Fruit fly (Drosophila melanogaster) whole organism, wandering third instar larva: Measurements from ENCODE around the gene Lkb1.

ENCODE experiments used
- Abd-B ChIP-seq: fragments of >200 bp; optimal IDR thresholded peaks from 2 replicates; lab custom pipeline; 2017; ENCODE audit warnings: missing biosample characterization, missing genetic modification characterization
- CG32264 ChIP-seq: fragments of 200-800 bp; sonication (Bioruptor generic); optimal IDR thresholded peaks from 2 replicates; lab custom pipeline; 2016; ENCODE audit warnings: missing biosample characterization, missing genetic modification characterization
- CG9705 ChIP-seq: fragments of 200-800 bp; sonication (Bioruptor generic); optimal IDR thresholded peaks from 2 replicates; lab custom pipeline; 2018; ENCODE audit warnings: missing biosample characterization, mild to moderate bottlenecking, missing genetic modification characterization
- CrebA ChIP-seq: fragments of 200-800 bp; sonication (Bioruptor generic); optimal IDR thresholded peaks from 2 replicates; lab custom pipeline; 2016; ENCODE audit warnings: missing biosample characterization, mild to moderate bottlenecking, missing genetic modification characterization, borderline replicate concordance
- Dfd ChIP-seq: fragments of >200 bp; optimal IDR thresholded peaks from 2 replicates; lab custom pipeline; 2017; ENCODE audit warnings: missing biosample characterization, missing genetic modification characterization
- Dif ChIP-seq: fragments of 200-275, 200-300 bp; sonication (Bioruptor generic); optimal IDR thresholded peaks from 2 replicates; lab custom pipeline; 2018; ENCODE audit warnings: missing biosample characterization, missing genetic modification characterization; ENCODE audit not compliant: partially characterized antibody
- GATAd ChIP-seq: sonication (Bioruptor generic); optimal IDR thresholded peaks from 2 replicates; lab custom pipeline; 2016; ENCODE audit warnings: missing biosample characterization, missing genetic modification characterization
- HLH106 ChIP-seq: fragments of 200-800 bp; optimal IDR thresholded peaks from 3 replicates; lab custom pipeline; 2019; ENCODE audit warnings: missing biosample characterization, mild to moderate bottlenecking, missing genetic modification characterization, moderate library complexity
- Hnf4 ChIP-seq: fragments of 200-800 bp; sonication (Bioruptor generic); optimal IDR thresholded peaks from 2 replicates; lab custom pipeline; 2016; ENCODE audit warnings: missing biosample characterization, mild to moderate bottlenecking, missing genetic modification characterization
- Hr78 ChIP-seq: fragments of >200 bp; optimal IDR thresholded peaks from 2 replicates; lab custom pipeline; 2017; ENCODE audit warnings: missing biosample characterization, missing genetic modification characterization
- Hr83 ChIP-seq: fragments of 200-300 bp; sonication (Bioruptor generic); optimal IDR thresholded peaks from 2 replicates; lab custom pipeline; 2016; ENCODE audit warnings: missing biosample characterization, mild to moderate bottlenecking, missing genetic modification characterization, moderate library complexity; ENCODE audit not compliant: poor library complexity, severe bottlenecking
- Jra ChIP-seq: sonication (Bioruptor generic); optimal IDR thresholded peaks from 2 replicates; lab custom pipeline; 2016; ENCODE audit warnings: missing biosample characterization, missing genetic modification characterization
- Mio ChIP-seq: sonication (Bioruptor generic); optimal IDR thresholded peaks from 2 replicates; lab custom pipeline; 2016; ENCODE audit warnings: missing biosample characterization, missing genetic modification characterization
- Myc ChIP-seq: fragments of >200 bp; optimal IDR thresholded peaks from 2 replicates; lab custom pipeline; 2017
- N ChIP-seq: fragments of >200 bp; optimal IDR thresholded peaks from 2 replicates; lab custom pipeline; 2018; ENCODE audit warnings: missing biosample characterization, missing external identifiers, missing genetic modification characterization
- OdsH ChIP-seq: fragments of 200-800 bp; sonication (Bioruptor generic); optimal IDR thresholded peaks from 2 replicates; lab custom pipeline; 2016; ENCODE audit warnings: missing biosample characterization, mild to moderate bottlenecking, missing genetic modification characterization
- Rel ChIP-seq, 2 experiments: fragments of 200-800 bp; sonication (Bioruptor generic) in 1 of 2; optimal IDR thresholded peaks; 2 replicates in 1 of 2; 3 replicates in 1 of 2; lab custom pipeline; 2016 to 2019; ENCODE audit warnings: mild to moderate bottlenecking in 2 of 2, missing biosample characterization in 2 of 2, missing genetic modification characterization in 2 of 2, moderate library complexity in 1 of 2
- Sp1 ChIP-seq: fragments of 200-800 bp; sonication (Bioruptor generic); optimal IDR thresholded peaks from 3 replicates; lab custom pipeline; 2019; ENCODE audit warnings: missing biosample characterization, mild to moderate bottlenecking, missing genetic modification characterization, moderate library complexity
- Vsx2 ChIP-seq: fragments of 200-300, 225-300 bp; sonication (Bioruptor generic); optimal IDR thresholded peaks from 2 replicates; lab custom pipeline; 2018; ENCODE audit warnings: missing biosample characterization, missing genetic modification characterization; ENCODE audit not compliant: partially characterized antibody
- br ChIP-seq: fragments of 200-800 bp; sonication (Bioruptor generic); optimal IDR thresholded peaks from 2 replicates; lab custom pipeline; 2016; ENCODE audit warnings: missing biosample characterization, missing genetic modification characterization
- brk ChIP-seq: fragments of 200-800 bp; sonication (Bioruptor generic); optimal IDR thresholded peaks from 2 replicates; lab custom pipeline; 2016; ENCODE audit warnings: missing biosample characterization, mild to moderate bottlenecking, missing genetic modification characterization
- dl ChIP-seq, 2 experiments: fragments of 175-275, 200-275 bp in 1 of 2; fragments of 200-275 bp in 1 of 2; sonication (Bioruptor generic); optimal IDR thresholded peaks; lab custom pipeline; 2018; ENCODE audit warnings: mild to moderate bottlenecking in 2 of 2, missing biosample characterization in 2 of 2, missing genetic modification characterization in 2 of 2, moderate library complexity in 2 of 2; ENCODE audit not compliant: partially characterized antibody in 2 of 2, insufficient read depth in 1 of 2
- dmrt93B ChIP-seq: fragments of 200-800 bp; sonication (Bioruptor generic); optimal IDR thresholded peaks from 2 replicates; lab custom pipeline; 2018; ENCODE audit warnings: missing biosample characterization, mild to moderate bottlenecking, missing genetic modification characterization
- dsf ChIP-seq: sonication (Bioruptor generic); optimal IDR thresholded peaks from 2 replicates; lab custom pipeline; 2016; ENCODE audit warnings: missing biosample characterization, missing genetic modification characterization, borderline replicate concordance
- ey ChIP-seq: fragments of 200-800 bp; sonication (Bioruptor generic); optimal IDR thresholded peaks from 2 replicates; lab custom pipeline; 2016; ENCODE audit warnings: missing biosample characterization, missing genetic modification characterization
- foxo ChIP-seq, 2 experiments: fragments of 200-800 bp; sonication (Bioruptor generic); optimal IDR thresholded peaks; 2 replicates in 1 of 2; 3 replicates in 1 of 2; lab custom pipeline; 2016 to 2017; ENCODE audit warnings: missing biosample characterization in 2 of 2, missing genetic modification characterization in 2 of 2
- fru ChIP-seq: fragments of 200-800 bp; sonication (Bioruptor generic); optimal IDR thresholded peaks from 3 replicates; lab custom pipeline; 2016; ENCODE audit warnings: missing biosample characterization, mild to moderate bottlenecking, missing genetic modification characterization
- h ChIP-seq: fragments of 200-800 bp; sonication (Bioruptor generic); optimal IDR thresholded peaks from 3 replicates; lab custom pipeline; 2016; ENCODE audit warnings: missing biosample characterization, mild to moderate bottlenecking, missing genetic modification characterization
- jim ChIP-seq: fragments of 175-275, 200-325 bp; sonication (Bioruptor generic); optimal IDR thresholded peaks from 2 replicates; lab custom pipeline; 2016; ENCODE audit warnings: missing biosample characterization, mild to moderate bottlenecking, missing genetic modification characterization
- lola ChIP-seq: fragments of >200 bp; optimal IDR thresholded peaks from 2 replicates; lab custom pipeline; 2017; ENCODE audit warnings: missing biosample characterization, missing genetic modification characterization
- pan ChIP-seq: fragments of >200 bp; optimal IDR thresholded peaks from 2 replicates; lab custom pipeline; 2017
- psq ChIP-seq: fragments of 200-800 bp; sonication (Bioruptor generic); optimal IDR thresholded peaks from 3 replicates; lab custom pipeline; 2017; ENCODE audit warnings: missing biosample characterization, mild to moderate bottlenecking, missing genetic modification characterization, moderate library complexity
- rgr ChIP-seq: fragments of 200-800 bp; sonication (Bioruptor generic); optimal IDR thresholded peaks from 3 replicates; lab custom pipeline; 2016; ENCODE audit warnings: missing biosample characterization, mild to moderate bottlenecking, missing genetic modification characterization
- sage ChIP-seq: fragments of 200-800 bp; sonication (Bioruptor generic); optimal IDR thresholded peaks from 2 replicates; lab custom pipeline; 2016; ENCODE audit warnings: missing biosample characterization, mild to moderate bottlenecking, missing genetic modification characterization
- sv ChIP-seq: fragments of 200-800 bp; sonication (Bioruptor generic); optimal IDR thresholded peaks from 3 replicates; lab custom pipeline; 2016; ENCODE audit warnings: missing biosample characterization, missing genetic modification characterization
- tai ChIP-seq: sonication (Bioruptor generic); optimal IDR thresholded peaks from 2 replicates; lab custom pipeline; 2016; ENCODE audit warnings: missing biosample characterization, missing genetic modification characterization
- usp ChIP-seq: fragments of >200 bp; optimal IDR thresholded peaks from 2 replicates; lab custom pipeline; 2017; ENCODE audit warnings: missing biosample characterization, missing genetic modification characterization
- woc ChIP-seq: sonication (Bioruptor generic); optimal IDR thresholded peaks from 2 replicates; lab custom pipeline; 2016; ENCODE audit warnings: missing biosample characterization, mild to moderate bottlenecking, missing genetic modification characterization

The Lkb1 gene

DNA sequence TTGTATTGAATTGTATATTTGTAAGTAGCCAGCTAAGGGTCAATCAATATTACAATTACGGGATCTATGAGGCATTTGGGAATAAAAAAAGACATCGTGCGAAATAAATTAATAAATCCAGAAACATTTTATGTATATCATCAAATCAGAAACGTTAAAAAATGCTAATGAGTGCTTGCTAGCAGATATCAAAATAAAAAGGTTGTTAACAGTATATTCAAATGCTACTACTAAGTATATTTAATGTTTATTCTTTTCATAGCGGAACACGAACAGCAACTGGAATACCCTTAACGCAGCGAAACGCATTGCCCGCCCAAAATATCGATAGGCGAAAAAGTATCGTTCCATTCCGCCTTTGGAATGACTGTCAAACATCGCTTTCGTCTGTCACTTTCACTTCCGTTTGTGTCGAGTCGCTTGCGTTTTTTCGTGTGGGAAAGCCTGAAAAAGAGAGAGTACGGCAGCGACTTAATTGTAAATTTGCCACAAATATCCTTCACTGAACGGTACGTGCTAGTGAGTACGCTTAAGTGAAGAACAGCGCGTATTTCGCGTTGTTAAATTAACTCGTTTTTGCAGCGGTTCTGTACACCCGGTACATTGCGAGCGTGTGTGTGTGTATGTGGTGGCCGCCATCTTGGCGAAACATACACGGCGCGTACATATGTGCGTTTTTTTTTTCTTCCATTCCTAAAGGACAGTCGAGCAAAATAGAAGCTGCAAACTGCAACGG, 15.3 kb upstream of the Lkb1 start, which contains the start of gene B52:
Gene B52, plus strand, starts transcription at position 388 of the 736 bp plus-strand sequence.
- peak; percentile 59 for TF ChIP-seq OdsH
- TF ChIP-seq psq = peak; percentile 30
- no peak for TF ChIP-seq Hr78 (GFP tag; lab: Kevin White, UChicago)
- TF ChIP-seq Rel (GFP tag; optimal IDR thresholded peaks at IDR 0.05; lab: Kevin White, UChicago) = no peak
- peak; percentile 35 for TF ChIP-seq Rel (tag; optimal IDR thresholded peaks at IDR 0.05; lab: Kevin White, UChicago)
- peak; percentile 75 for TF ChIP-seq Hr83 (GFP tag; lab: Kevin White, UChicago)
- TF ChIP-seq jim = no peak
- TF ChIP-seq CG32264 = peak; percentile 54
- TF ChIP-seq woc (GFP tag; lab: Kevin White, UChicago) = peak; percentile 4
- no peak for TF ChIP-seq Jra (GFP tag; lab: Kevin White, UChicago)
- TF ChIP-seq fru = peak; percentile 37
- TF ChIP-seq foxo (GFP tag; optimal IDR thresholded peaks at IDR 0.05; lab: Kevin White, UChicago) = peak in 1 of 2 experiments; percentile 35
- TF ChIP-seq sage = no peak
- TF ChIP-seq usp (GFP tag; lab: Kevin White, UChicago) = no peak
- no peak for TF ChIP-seq Dfd (GFP tag; lab: Kevin White, UChicago)
- TF ChIP-seq br (GFP tag; lab: Kevin White, UChicago) = peak; percentile 75
- TF ChIP-seq tai (GFP tag; lab: Kevin White, UChicago) = peak; percentile 49
- peak; percentile 79 for TF ChIP-seq rgr (GFP tag; lab: Kevin White, UChicago)
- TF ChIP-seq dsf (GFP tag; lab: Kevin White, UChicago) = no peak
- peak; percentile 48 for TF ChIP-seq ey (GFP tag; lab: Kevin White, UChicago)
- peak; percentile 30 for TF ChIP-seq HLH106 (tag; lab: Kevin White, UChicago)
- no peak for TF ChIP-seq lola (GFP tag; lab: Kevin White, UChicago)
- no peak for TF ChIP-seq CrebA
- peak; percentile 30 for TF ChIP-seq Myc
- peak; percentile 47 for TF ChIP-seq Dif
- peak; percentile 25 for TF ChIP-seq N (GFP tag; lab: Kevin White, UChicago)
- TF ChIP-seq pan (lab: Kevin White, UChicago) = no peak
- no peak for TF ChIP-seq GATAd (GFP tag; lab: Kevin White, UChicago)
- TF ChIP-seq Hnf4 = peak; percentile 49
- TF ChIP-seq dl (GFP tag; optimal IDR thresholded peaks at IDR 0.05; lab: Kevin White, UChicago; ENCODE audit: insufficient read depth in 1 of 2, partially characterized antibody in 2 of 2) = no peak
- TF ChIP-seq CG9705 = peak; percentile 56
- no peak for TF ChIP-seq Abd-B (GFP tag; lab: Kevin White, UChicago)
- no peak for TF ChIP-seq Mio (GFP tag; lab: Kevin White, UChicago)
- peak; percentile 40 for TF ChIP-seq sv
- no peak for TF ChIP-seq brk (GFP tag; lab: Kevin White, UChicago)
- peak; percentile 83 for TF ChIP-seq Sp1 (GFP tag; lab: Kevin White, UChicago)
- TF ChIP-seq Vsx2 (GFP tag; lab: Kevin White, UChicago) = peak; percentile 5
- TF ChIP-seq h (GFP tag; lab: Kevin White, UChicago) = peak; percentile 69
- TF ChIP-seq dmrt93B (GFP tag; lab: Kevin White, UChicago) = peak; percentile 53
- TF ChIP-seq, all 38 proteins: peak for 23

DNA sequence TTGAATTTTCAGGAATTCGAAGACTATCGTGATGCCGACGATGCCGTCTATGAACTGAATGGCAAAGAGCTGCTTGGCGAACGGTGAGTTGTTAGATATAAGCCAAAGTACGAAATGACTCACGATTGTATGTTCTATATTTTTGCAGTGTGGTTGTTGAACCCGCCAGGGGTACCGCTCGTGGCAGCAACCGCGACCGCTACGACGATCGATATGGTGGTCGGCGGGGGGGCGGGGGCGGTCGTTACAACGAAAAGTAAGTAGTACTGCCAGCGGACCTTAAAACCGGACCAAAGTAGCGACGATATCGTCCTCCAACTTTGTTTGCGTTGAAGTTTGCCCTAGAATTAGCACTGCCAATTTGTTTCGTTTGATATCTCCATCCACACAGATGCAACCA, 14.2 kb upstream of the Lkb1 start:
- no peak for TF ChIP-seq Mio (GFP tag; lab: Kevin White, UChicago)
- TF ChIP-seq usp (GFP tag; lab: Kevin White, UChicago) = no peak
- no peak for TF ChIP-seq Myc
- TF ChIP-seq h (GFP tag; lab: Kevin White, UChicago) = no peak
- no peak for TF ChIP-seq woc (GFP tag; lab: Kevin White, UChicago)
- TF ChIP-seq dl (GFP tag; optimal IDR thresholded peaks at IDR 0.05; lab: Kevin White, UChicago; ENCODE audit: insufficient read depth in 1 of 2, partially characterized antibody in 2 of 2) = no peak
